Worm (Caenorhabditis elegans) whole organism, early embryonic: ENCODE data around the gene nhr-27.

Experiments used
- aly-1 ChIP-seq: sonication (generic microtip); optimal IDR thresholded peaks from 2 replicates; lab custom pipeline; 2016; ENCODE audit warnings: missing genetic modification characterization, missing compliant biosample characterization
- ama-1 ChIP-seq: fragments of 150-350 bp; optimal IDR thresholded peaks from 2 replicates; lab custom pipeline; 2014
- ceh-13 ChIP-seq: fragments of 200-800 bp; sonication (Bioruptor generic); optimal IDR thresholded peaks from 2 replicates; lab custom pipeline; 2018; ENCODE audit warnings: mild to moderate bottlenecking, missing genetic modification characterization, missing compliant biosample characterization
- ceh-36 ChIP-seq: sonication (generic microtip); optimal IDR thresholded peaks from 2 replicates; lab custom pipeline; 2016; ENCODE audit warnings: missing genetic modification characterization, inconsistent platforms, missing compliant biosample characterization
- flt-1 ChIP-seq: fragments of 200-800 bp; sonication (Bioruptor generic); IDR thresholded peaks from 2 replicates; pipeline ENCODE4 v1.3.6; 2022; ENCODE audit warnings: missing genetic modification characterization, missing compliant biosample characterization
- hmg-4 ChIP-seq: fragments of 200-800 bp; sonication (Bioruptor generic); optimal IDR thresholded peaks from 2 replicates; lab custom pipeline; 2018; ENCODE audit warnings: mild to moderate bottlenecking, missing genetic modification characterization, missing compliant biosample characterization
- hnd-1 ChIP-seq: sonication (generic microtip); optimal IDR thresholded peaks from 2 replicates; lab custom pipeline; 2016; ENCODE audit warnings: missing genetic modification characterization, missing compliant biosample characterization
- scrt-1 ChIP-seq: fragments of 200-800 bp; sonication (Bioruptor generic); IDR thresholded peaks from 2 replicates; pipeline ENCODE4 v1.3.6; 2022; ENCODE audit warnings: missing genetic modification characterization, missing compliant biosample characterization
- sea-1 ChIP-seq: fragments of 200-800 bp; sonication (Bioruptor generic); conservative IDR thresholded peaks from 2 replicates; pipeline ENCODE4 v1.3.6; 2022; ENCODE audit warnings: missing genetic modification characterization, missing compliant biosample characterization
- tbx-11 ChIP-seq: fragments of 200-800 bp; sonication (Bioruptor generic); IDR thresholded peaks from 2 replicates; pipeline ENCODE4 v1.3.6; 2022; ENCODE audit warnings: missing genetic modification characterization, missing compliant biosample characterization
- tbx-37 ChIP-seq: fragments of 200-800 bp; sonication (Bioruptor generic); conservative IDR thresholded peaks from 2 replicates; pipeline ENCODE4 v1.3.6; 2022; ENCODE audit warnings: missing genetic modification reagents, missing genetic modification characterization, missing compliant biosample characterization

ce11 chrX:12793796-12794195, 14.3 kb downstream of the nhr-27 start, which contains the start of gene abf-6:
- TF ChIP-seq hnd-1 (tag; lab: Kevin White, UChicago) (no peak), ama-1 (lab: Kevin White, UChicago) (no peak), flt-1 (GFP tag; lab: Robert Waterston, UW) (no peak), aly-1 (no peak), tbx-37 (no peak), hmg-4 (GFP tag; lab: Kevin White, UChicago) (no peak), sea-1 (GFP tag; lab: Robert Waterston, UW) (no peak), ceh-36 (tag; lab: Kevin White, UChicago) (no peak), tbx-11 (GFP tag; lab: Robert Waterston, UW) (no peak), ceh-13 (GFP tag; lab: Kevin White, UChicago) (no peak), scrt-1 (GFP tag; lab: Robert Waterston, UW) (no peak)
